Worm (Caenorhabditis elegans): ENCODE data around the gene drp-1.

DNA sequence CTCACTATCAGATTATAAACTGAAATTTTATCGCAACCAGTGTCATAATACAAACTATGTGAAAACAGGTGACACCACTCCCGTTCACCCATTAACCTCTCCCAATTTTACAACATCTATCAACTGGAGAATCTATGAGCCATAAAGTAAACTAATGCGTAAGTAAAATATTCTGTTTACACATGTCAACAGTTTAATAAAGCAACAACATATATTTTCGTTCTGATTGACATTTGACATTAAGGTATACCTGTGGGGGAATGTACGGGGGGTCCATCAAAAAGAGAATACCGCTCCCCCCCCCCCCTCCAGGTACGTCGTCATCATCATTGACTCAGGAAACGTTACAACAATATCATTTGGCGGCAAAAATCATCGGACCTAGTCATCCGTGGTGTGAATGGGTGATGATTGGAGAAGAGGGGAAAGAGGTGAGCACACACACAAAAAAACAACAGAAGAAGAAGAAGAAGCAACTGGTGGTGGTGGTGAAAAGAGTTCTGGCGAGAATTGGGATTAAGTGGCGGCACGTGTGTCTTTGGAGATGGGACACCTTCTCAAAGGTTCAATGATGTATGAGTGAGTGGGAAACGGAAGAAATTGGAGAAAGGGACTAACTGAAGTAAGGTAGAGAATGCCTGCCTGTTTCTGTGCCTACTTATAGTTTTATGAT lies 11.4 kb upstream of the drp-1 start:
- TF ChIP-seq lin-1 (GFP tag; IDR thresholded peaks at IDR 0.05) (no peak), madf-5 (GFP tag; IDR thresholded peaks at IDR 0.05) (no peak), ztf-11 (tag; optimal IDR thresholded peaks at IDR 0.05) (no peak), F37D6.2 (tag; optimal IDR thresholded peaks at IDR 0.05) (no peak), lin-13 (GFP tag; optimal IDR thresholded peaks at IDR 0.05) (no peak), zip-2 (tag; optimal IDR thresholded peaks at IDR 0.05) (no peak), nhr-41 (GFP tag; IDR thresholded peaks at IDR 0.05) (no peak)
